Fruit fly (Drosophila melanogaster) S2 (cell line): ENCODE measurements around the gene Kpc1.

Experiments
- CG8478 ChIP-seq: fragments of >200 bp; optimal IDR thresholded peaks from 2 replicates; lab custom pipeline; 2018
- CTCF ChIP-seq, 2 experiments: fragments of >200 bp; optimal IDR thresholded peaks; 2 replicates each; lab custom pipeline; 2018

dm6 chr3R:15225279-15225730 is 29.3 kb upstream of the Kpc1 start, which contains the start of the genes CG31344 and Caf1-55:
- TF ChIP-seq CG8478 (lab: Kevin White, UChicago) (no peak), CTCF (optimal IDR thresholded peaks at IDR 0.05; lab: Kevin White, UChicago) (no peak)
